Worm (Caenorhabditis elegans) whole organism, L4 larva: ENCODE data around the gene K08F9.1.

ENCODE experiments used
- F44E2.7 ChIP-seq: fragments of 200-800 bp; sonication (Bioruptor generic); IDR thresholded peaks from 2 replicates; pipeline ENCODE4 v2.1.2; 2022; ENCODE audit warnings: missing genetic modification characterization, missing compliant biosample characterization
- R02D3.7 ChIP-seq: fragments of 150-350 bp; sonication (generic microtip); optimal IDR thresholded peaks from 3 replicates; lab custom pipeline; 2014; ENCODE audit warnings: missing biosample characterization, missing genetic modification characterization
- T20F7.1 ChIP-seq: fragments of 200-800 bp; sonication (Bioruptor generic); optimal IDR thresholded peaks from 2 replicates; lab custom pipeline; 2018; ENCODE audit warnings: mild to moderate bottlenecking, missing genetic modification characterization, missing compliant biosample characterization
- ZK337.2 ChIP-seq: fragments of 200-800 bp; sonication (Bioruptor generic); IDR thresholded peaks from 2 replicates; pipeline ENCODE4 v1.3.6; 2022; ENCODE audit warnings: missing genetic modification reagents, missing genetic modification characterization, missing compliant biosample characterization
- ama-1 ChIP-seq: fragments of 150-350 bp; optimal IDR thresholded peaks from 2 replicates; lab custom pipeline; 2014; ENCODE audit warnings: inconsistent platforms, mixed read lengths
- ceh-28 ChIP-seq: fragments of 150-350 bp; optimal IDR thresholded peaks from 2 replicates; lab custom pipeline; 2014; ENCODE audit warnings: missing biosample characterization, missing genetic modification reagents, missing genetic modification characterization
- ceh-82 ChIP-seq: sonication (generic microtip); optimal IDR thresholded peaks from 2 replicates; lab custom pipeline; 2017; ENCODE audit warnings: missing biosample characterization, missing genetic modification characterization
- cey-2 ChIP-seq: sonication (generic microtip); optimal IDR thresholded peaks from 3 replicates; lab custom pipeline; 2017; ENCODE audit warnings: missing genetic modification characterization, mild to moderate bottlenecking, missing compliant biosample characterization, antibody characterized with exemption, borderline replicate concordance; ENCODE audit not compliant: insufficient read depth
- daf-8 ChIP-seq: fragments of 200-800 bp; sonication (Bioruptor generic); IDR thresholded peaks from 2 replicates; pipeline ENCODE4 v1.3.6; 2022; ENCODE audit warnings: missing genetic modification characterization, missing compliant biosample characterization
- dmd-8 ChIP-seq: fragments of 200-800 bp; sonication (Bioruptor generic); IDR thresholded peaks from 2 replicates; pipeline ENCODE4 v1.3.6; 2022; ENCODE audit warnings: missing genetic modification characterization, missing compliant biosample characterization
- dpl-1 ChIP-seq: fragments of 150-350 bp; optimal IDR thresholded peaks from 2 replicates; lab custom pipeline; 2014; ENCODE audit warnings: missing biosample characterization, missing genetic modification reagents, missing genetic modification characterization
- duxl-1 ChIP-seq: sonication (generic microtip); optimal IDR thresholded peaks from 2 replicates; lab custom pipeline; 2016; ENCODE audit warnings: mild to moderate bottlenecking, missing genetic modification characterization, moderate library complexity, missing compliant biosample characterization; ENCODE audit not compliant: poor library complexity
- dve-1 ChIP-seq: sonication (generic microtip); optimal IDR thresholded peaks from 2 replicates; lab custom pipeline; 2017; ENCODE audit warnings: antibody characterized with exemption, mild to moderate bottlenecking, missing genetic modification characterization, missing compliant biosample characterization; ENCODE audit not compliant: insufficient read depth
- fos-1 ChIP-seq: fragments of 150-350 bp; optimal IDR thresholded peaks from 2 replicates; lab custom pipeline; 2014; ENCODE audit warnings: missing biosample characterization, missing genetic modification characterization
- gei-8 ChIP-seq: fragments of 200-800 bp; sonication (Bioruptor generic); optimal IDR thresholded peaks from 2 replicates; lab custom pipeline; 2018; ENCODE audit warnings: mild to moderate bottlenecking, missing genetic modification characterization, missing compliant biosample characterization
- lin-13 ChIP-seq: fragments of 150-350 bp; optimal IDR thresholded peaks from 2 replicates; lab custom pipeline; 2014; ENCODE audit warnings: missing biosample characterization, missing genetic modification reagents, missing genetic modification characterization
- lin-15B ChIP-seq: fragments of 150-350 bp; sonication (generic microtip); optimal IDR thresholded peaks from 3 replicates; lab custom pipeline; 2014; ENCODE audit warnings: missing biosample characterization, missing genetic modification characterization
- lin-29 ChIP-seq: fragments of 200-800 bp; sonication (Bioruptor generic); IDR thresholded peaks from 2 replicates; pipeline ENCODE4 v1.3.6; 2022; ENCODE audit warnings: missing genetic modification reagents, missing genetic modification characterization, missing compliant biosample characterization
- lin-38 ChIP-seq: fragments of 200-800 bp; sonication (Bioruptor generic); IDR thresholded peaks from 2 replicates; pipeline ENCODE4 v1.3.6; 2022; ENCODE audit warnings: missing genetic modification reagents, missing genetic modification characterization, missing compliant biosample characterization
- madf-9 ChIP-seq: fragments of 200-800 bp; sonication (Bioruptor generic); conservative IDR thresholded peaks from 2 replicates; pipeline ENCODE4 v1.3.6; 2022; ENCODE audit warnings: missing genetic modification reagents, missing genetic modification characterization, missing compliant biosample characterization
- mdl-1 ChIP-seq, 2 experiments: fragments of 150-350 bp in 1 of 2; sonication (generic microtip) in 1 of 2; optimal IDR thresholded peaks; 2 replicates each; lab custom pipeline; 2014 to 2017; ENCODE audit warnings: missing biosample characterization in 2 of 2, missing genetic modification characterization in 2 of 2
- mes-2 ChIP-seq: sonication (generic microtip); optimal IDR thresholded peaks from 2 replicates; lab custom pipeline; 2016; ENCODE audit warnings: missing genotype, mild to moderate bottlenecking, missing genetic modification characterization, missing compliant biosample characterization; ENCODE audit not compliant: poor library complexity, severe bottlenecking
- mxl-2 ChIP-seq: fragments of 200-800 bp; sonication (Bioruptor generic); conservative IDR thresholded peaks from 2 replicates; pipeline ENCODE4 v1.3.6; 2022; ENCODE audit warnings: missing genetic modification reagents, missing genetic modification characterization, missing compliant biosample characterization
- mxl-3 ChIP-seq: fragments of 200-800 bp; sonication (Bioruptor generic); optimal IDR thresholded peaks from 2 replicates; lab custom pipeline; 2018; ENCODE audit warnings: mild to moderate bottlenecking, missing genetic modification characterization, missing compliant biosample characterization
- nhr-111 ChIP-seq: fragments of 200-800 bp; sonication (Bioruptor generic); optimal IDR thresholded peaks from 2 replicates; lab custom pipeline; 2018; ENCODE audit warnings: mild to moderate bottlenecking, missing genetic modification characterization, missing compliant biosample characterization
- nhr-25 ChIP-seq: sonication (generic microtip); optimal IDR thresholded peaks from 2 replicates; lab custom pipeline; 2017; ENCODE audit warnings: missing genetic modification characterization, mild to moderate bottlenecking, missing compliant biosample characterization, antibody characterized with exemption, moderate library complexity, borderline replicate concordance; ENCODE audit not compliant: insufficient read depth
- nhr-28 ChIP-seq: fragments of 150-350 bp; optimal IDR thresholded peaks from 2 replicates; lab custom pipeline; 2014; ENCODE audit warnings: missing biosample characterization, missing genetic modification characterization
- nhr-6 ChIP-seq: fragments of 150-350 bp; optimal IDR thresholded peaks from 2 replicates; lab custom pipeline; 2014; ENCODE audit warnings: missing biosample characterization, missing genetic modification characterization
- nhr-77 ChIP-seq: fragments of 150-350 bp; optimal IDR thresholded peaks from 2 replicates; lab custom pipeline; 2014; ENCODE audit warnings: missing biosample characterization, missing genetic modification characterization
- pha-4 ChIP-seq, 2 experiments: fragments of 150-350 bp in 1 of 2; fragments of 200-800 bp in 1 of 2; sonication (Bioruptor generic) in 1 of 2; IDR thresholded peaks in 1 of 2; optimal IDR thresholded peaks in 1 of 2; 2 replicates each; pipeline versions ENCODE4 v1.3.6 to Lab custom; 2014 to 2022; ENCODE audit warnings: missing genetic modification characterization in 2 of 2, missing genetic modification reagents in 2 of 2, missing biosample characterization in 1 of 2, missing compliant biosample characterization in 1 of 2
- php-3 ChIP-seq: fragments of 200-800 bp; sonication (Bioruptor generic); IDR thresholded peaks from 2 replicates; pipeline ENCODE4 v1.3.6; 2022; ENCODE audit warnings: missing genetic modification reagents, missing genetic modification characterization, missing compliant biosample characterization
- saeg-2 ChIP-seq: fragments of 200-800 bp; sonication (Bioruptor generic); IDR thresholded peaks from 2 replicates; pipeline ENCODE4 v1.3.6; 2022; ENCODE audit warnings: missing genetic modification reagents, missing genetic modification characterization, missing compliant biosample characterization
- tag-97 ChIP-seq: fragments of 200-800 bp; sonication (Bioruptor generic); IDR thresholded peaks from 2 replicates; pipeline ENCODE4 v1.3.6; 2022; ENCODE audit warnings: missing genetic modification characterization, missing compliant biosample characterization
- ztf-11 ChIP-seq: fragments of 150-350 bp; optimal IDR thresholded peaks from 2 replicates; lab custom pipeline; 2014; ENCODE audit warnings: missing biosample characterization, missing genetic modification characterization

Gene K08F9.1

DNA sequence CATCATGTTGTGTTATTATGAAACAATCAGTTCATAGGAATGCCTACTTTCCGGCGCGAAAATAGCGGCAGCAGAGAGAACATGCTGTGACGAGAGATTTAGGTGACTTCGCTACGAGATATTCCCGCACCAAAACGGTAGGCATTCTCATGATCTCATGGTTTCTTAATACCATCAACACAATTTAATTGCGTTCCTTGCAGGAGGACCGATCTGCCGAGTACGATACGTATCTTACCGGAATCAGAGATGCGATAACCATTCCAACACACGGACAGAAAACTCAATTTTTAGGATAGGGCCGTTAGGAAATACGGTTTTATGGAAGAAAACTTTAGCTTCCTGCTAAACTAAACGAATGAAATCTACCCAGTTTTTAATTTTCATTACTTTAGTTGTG, 5.6 kb upstream of the K08F9.1 start, which contains the start of gene T09F5.1:
Gene T09F5.1 (plus strand): TSS at position 301 of the 400 bp plus-strand sequence.
- TF ChIP-seq php-3 (GFP tag; lab: Robert Waterston, UW) (no peak), madf-9 (no peak), nhr-25 (tag; lab: Kevin White, UChicago) (no peak), lin-15B (tag; lab: Kevin White, UChicago) (no peak), ztf-11 (tag; lab: Kevin White, UChicago) (no peak), ceh-28 (tag; lab: Kevin White, UChicago) (no peak), dmd-8 (GFP tag; lab: Robert Waterston, UW) (no peak), cey-2 (tag; lab: Kevin White, UChicago) (no peak)

DNA sequence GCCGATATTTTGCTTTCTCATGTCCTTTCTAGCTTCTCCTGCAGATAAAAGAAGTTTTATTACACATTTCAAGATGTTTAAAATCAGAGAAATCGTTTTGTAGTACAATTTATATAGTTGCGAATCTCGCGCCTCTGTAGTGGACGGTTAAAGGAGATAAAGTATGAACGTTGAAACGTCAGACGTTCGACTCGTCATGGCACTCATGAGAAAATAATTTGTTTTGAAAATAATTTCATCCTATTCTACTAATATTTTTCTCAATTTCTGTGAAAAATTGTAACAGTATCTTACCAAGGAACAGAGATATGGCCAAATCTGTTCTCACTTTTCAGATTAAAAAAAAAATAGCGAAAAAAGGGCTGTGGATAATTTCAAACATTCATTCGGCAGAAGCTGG, 4.6 kb upstream of the K08F9.1 start, which contains the start of gene T09F5.20:
Gene T09F5.20 (minus strand): TSS at position 101 of the 400 bp plus-strand sequence.
- TF ChIP-seq nhr-6 (tag; lab: Kevin White, UChicago) (no peak), fos-1 (tag; lab: Kevin White, UChicago) (no peak), gei-8 (no peak), mxl-3 (GFP tag; lab: Kevin White, UChicago) (no peak), pha-4 (GFP tag; IDR thresholded peaks at IDR 0.05; lab: Robert Waterston, UW) (no peak), pha-4 (tag; optimal IDR thresholded peaks at IDR 0.05; lab: Kevin White, UChicago) (no peak), lin-15B (tag; lab: Kevin White, UChicago) (no peak), R02D3.7 (no peak), saeg-2 (GFP tag; lab: Robert Waterston, UW) (no peak), F44E2.7 (no peak), ceh-82 (no peak), nhr-77 (tag; lab: Kevin White, UChicago) (no peak)
- TF ChIP-seq, all 104 proteins: peak for 0

DNA sequence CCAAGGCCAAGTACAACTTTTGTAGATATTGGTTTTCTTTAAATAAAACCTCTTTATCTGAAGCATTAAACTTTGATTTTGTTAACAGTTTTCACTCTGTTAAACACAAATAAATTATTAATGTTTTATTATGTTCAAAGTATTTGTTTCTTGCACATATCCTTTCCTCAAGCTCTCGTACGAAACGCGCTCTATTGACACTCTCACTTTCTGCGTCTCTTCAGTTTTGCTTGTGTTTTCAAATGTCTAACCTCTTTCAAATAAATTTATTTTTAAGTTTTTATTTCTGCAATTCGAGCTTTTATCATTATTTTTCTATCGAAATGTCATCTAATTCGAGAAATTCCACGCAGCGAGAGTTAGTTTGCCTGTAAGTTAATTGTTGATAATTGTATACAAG, 613 bp upstream of the K08F9.1 start, which contains the start of gene K08F9.4:
Gene K08F9.4 (plus strand): TSS at position 222 of the 400 bp plus-strand sequence.
- TF ChIP-seq lin-13 (GFP tag; lab: Kevin White, UChicago) (peak; percentile 7), mxl-2 (GFP tag; lab: Robert Waterston, UW) (no peak), nhr-111 (no peak), dpl-1 (peak; percentile 73), T20F7.1 (GFP tag; lab: Kevin White, UChicago) (peak; percentile 32), mes-2 (tag; lab: Kevin White, UChicago) (peak; percentile 92), nhr-6 (tag; lab: Kevin White, UChicago) (peak; percentile 72), duxl-1 (tag; lab: Kevin White, UChicago) (peak; percentile 18), lin-38 (GFP tag; lab: Robert Waterston, UW) (peak; percentile 90), nhr-28 (tag; lab: Kevin White, UChicago) (peak; percentile 61)

DNA sequence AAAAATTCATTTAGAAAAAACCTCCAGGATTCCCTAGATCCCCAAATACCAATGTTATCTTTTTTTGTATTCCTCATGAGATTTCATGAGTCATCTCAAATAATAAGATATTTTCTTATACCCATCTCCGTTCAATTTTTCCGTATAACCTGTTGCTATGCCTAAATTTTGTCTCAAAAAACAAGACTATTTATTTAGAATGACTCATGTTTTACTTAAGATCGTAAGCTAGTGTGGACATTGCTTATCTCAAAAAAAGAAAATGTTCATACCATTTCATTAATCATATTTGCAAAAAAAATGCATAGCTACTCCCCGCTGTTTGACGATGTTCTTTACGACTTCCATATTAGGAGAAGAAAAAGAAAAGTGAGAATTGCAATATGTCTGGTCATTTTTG, 2.9 kb downstream of the K08F9.1 start, which contains the start of gene K08F9.3:
Gene K08F9.3 (plus strand): TSS at position 301 of the 400 bp plus-strand sequence.
- TF ChIP-seq daf-8 (GFP tag; lab: Robert Waterston, UW) (no peak), tag-97 (no peak), ama-1 (no peak), dve-1 (tag; lab: Kevin White, UChicago) (no peak), mdl-1 (tag; optimal IDR thresholded peaks at IDR 0.05; lab: Kevin White, UChicago) (no peak), madf-9 (no peak), ZK337.2 (GFP tag; lab: Robert Waterston, UW) (no peak), fos-1 (tag; lab: Kevin White, UChicago) (no peak), lin-13 (GFP tag; lab: Kevin White, UChicago) (no peak), nhr-28 (tag; lab: Kevin White, UChicago) (no peak), lin-29 (GFP tag; lab: Robert Waterston, UW) (no peak), cey-2 (tag; lab: Kevin White, UChicago) (no peak)
